Worm (Caenorhabditis elegans) whole organism, early embryonic: ENCODE measurements around the gene Y54E2A.8.

ENCODE experiments used
- F13C5.2 ChIP-seq: sonication (generic microtip); optimal IDR thresholded peaks from 2 replicates; lab custom pipeline; 2017; ENCODE audit warnings: mild to moderate bottlenecking, missing genetic modification characterization, inconsistent platforms, missing compliant biosample characterization
- aly-1 ChIP-seq: sonication (generic microtip); optimal IDR thresholded peaks from 2 replicates; lab custom pipeline; 2016; ENCODE audit warnings: missing genetic modification characterization, missing compliant biosample characterization
- ama-1 ChIP-seq: fragments of 150-350 bp; optimal IDR thresholded peaks from 2 replicates; lab custom pipeline; 2014
- flt-1 ChIP-seq: fragments of 200-800 bp; sonication (Bioruptor generic); IDR thresholded peaks from 2 replicates; pipeline ENCODE4 v1.3.6; 2022; ENCODE audit warnings: missing genetic modification characterization, missing compliant biosample characterization
- hnd-1 ChIP-seq: sonication (generic microtip); optimal IDR thresholded peaks from 2 replicates; lab custom pipeline; 2016; ENCODE audit warnings: missing genetic modification characterization, missing compliant biosample characterization
- scrt-1 ChIP-seq: fragments of 200-800 bp; sonication (Bioruptor generic); IDR thresholded peaks from 2 replicates; pipeline ENCODE4 v1.3.6; 2022; ENCODE audit warnings: missing genetic modification characterization, missing compliant biosample characterization
- tbx-37 ChIP-seq: fragments of 200-800 bp; sonication (Bioruptor generic); conservative IDR thresholded peaks from 2 replicates; pipeline ENCODE4 v1.3.6; 2022; ENCODE audit warnings: missing genetic modification reagents, missing genetic modification characterization, missing compliant biosample characterization
- tra-4 ChIP-seq: sonication (generic microtip); optimal IDR thresholded peaks from 2 replicates; lab custom pipeline; 2017; ENCODE audit warnings: missing genetic modification characterization, missing compliant biosample characterization

ce11 chrII:14812661-14813060, 34.5 kb downstream of the Y54E2A.8 start:
- TF ChIP-seq tra-4 (tag; lab: Kevin White, UChicago) (no peak), scrt-1 (GFP tag; lab: Robert Waterston, UW) (no peak), flt-1 (GFP tag; lab: Robert Waterston, UW) (no peak), aly-1 (tag; lab: Kevin White, UChicago) (no peak), ama-1 (lab: Kevin White, UChicago) (no peak), F13C5.2 (tag; lab: Kevin White, UChicago) (no peak), hnd-1 (tag; lab: Kevin White, UChicago) (no peak), tbx-37 (GFP tag; lab: Robert Waterston, UW) (no peak)
